Worm (Caenorhabditis elegans) whole organism, late embryonic: ENCODE results near the gene T05D4.2.

ENCODE experiments used
- C08G9.2 ChIP-seq: sonication (generic microtip); optimal IDR thresholded peaks from 2 replicates; lab custom pipeline; 2016; ENCODE audit warnings: mild to moderate bottlenecking, missing genetic modification characterization, moderate library complexity, missing compliant biosample characterization
- C38D4.7 ChIP-seq: fragments of 200-800 bp; sonication (Bioruptor generic); optimal IDR thresholded peaks from 2 replicates; lab custom pipeline; 2018; ENCODE audit warnings: mild to moderate bottlenecking, missing genetic modification characterization, moderate library complexity, missing compliant biosample characterization
- F13H6.1 ChIP-seq: sonication (generic microtip); optimal IDR thresholded peaks from 2 replicates; lab custom pipeline; 2016; ENCODE audit warnings: missing genetic modification characterization, missing compliant biosample characterization
- K02D7.2 ChIP-seq: sonication (generic microtip); optimal IDR thresholded peaks from 2 replicates; lab custom pipeline; 2017; ENCODE audit warnings: mild to moderate bottlenecking, missing genetic modification characterization, missing compliant biosample characterization
- T23F11.4 ChIP-seq: fragments of 200-800 bp; sonication (Bioruptor generic); optimal IDR thresholded peaks from 2 replicates; lab custom pipeline; 2018; ENCODE audit warnings: mild to moderate bottlenecking, missing genetic modification characterization, missing compliant biosample characterization
- ama-1 ChIP-seq: fragments of 150-350 bp; optimal IDR thresholded peaks from 2 replicates; lab custom pipeline; 2014
- ceh-14 ChIP-seq: sonication (generic microtip); optimal IDR thresholded peaks from 2 replicates; lab custom pipeline; 2016; ENCODE audit warnings: missing genotype, missing genetic modification characterization, missing compliant biosample characterization
- ceh-19 ChIP-seq: fragments of 200-800 bp; sonication (Bioruptor generic); optimal IDR thresholded peaks from 2 replicates; lab custom pipeline; 2018; ENCODE audit warnings: mild to moderate bottlenecking, missing genetic modification characterization, missing compliant biosample characterization
- ceh-30 ChIP-seq: fragments of 150-350 bp; optimal IDR thresholded peaks from 2 replicates; lab custom pipeline; 2014; ENCODE audit warnings: missing biosample characterization, missing genetic modification characterization
- ceh-34 ChIP-seq: sonication (generic microtip); optimal IDR thresholded peaks from 2 replicates; lab custom pipeline; 2016; ENCODE audit warnings: mild to moderate bottlenecking, missing genetic modification characterization, missing compliant biosample characterization
- ceh-48 ChIP-seq: sonication (generic microtip); optimal IDR thresholded peaks from 2 replicates; lab custom pipeline; 2016; ENCODE audit warnings: missing genetic modification characterization, inconsistent platforms, missing compliant biosample characterization
- ceh-9 ChIP-seq: sonication (generic microtip); optimal IDR thresholded peaks from 2 replicates; lab custom pipeline; 2016; ENCODE audit warnings: mild to moderate bottlenecking, missing genetic modification characterization, inconsistent platforms, missing compliant biosample characterization
- dve-1 ChIP-seq: sonication (generic microtip); optimal IDR thresholded peaks from 2 replicates; lab custom pipeline; 2017; ENCODE audit warnings: antibody characterized with exemption, mild to moderate bottlenecking, missing genetic modification characterization, missing compliant biosample characterization
- elt-2 ChIP-seq: sonication (generic microtip); optimal IDR thresholded peaks from 2 replicates; lab custom pipeline; 2016; ENCODE audit warnings: missing genetic modification reagents, missing genetic modification characterization, missing compliant biosample characterization
- fkh-10 ChIP-seq: fragments of 150-350 bp; optimal IDR thresholded peaks from 2 replicates; lab custom pipeline; 2014; ENCODE audit warnings: missing biosample characterization, missing genetic modification reagents, missing genetic modification characterization
- fkh-6 ChIP-seq: sonication (generic microtip); optimal IDR thresholded peaks from 2 replicates; lab custom pipeline; 2016; ENCODE audit warnings: missing genetic modification characterization, missing compliant biosample characterization
- gmeb-2 ChIP-seq: sonication (generic microtip); optimal IDR thresholded peaks from 2 replicates; lab custom pipeline; 2016; ENCODE audit warnings: missing genetic modification characterization, inconsistent platforms, missing compliant biosample characterization
- hlh-15 ChIP-seq: sonication (generic microtip); optimal IDR thresholded peaks from 2 replicates; lab custom pipeline; 2016; ENCODE audit warnings: missing genetic modification characterization, missing compliant biosample characterization
- hlh-6 ChIP-seq: sonication (generic microtip); optimal IDR thresholded peaks from 2 replicates; lab custom pipeline; 2016; ENCODE audit warnings: missing genotype, missing genetic modification characterization, missing compliant biosample characterization
- lim-6 ChIP-seq: sonication (generic microtip); optimal IDR thresholded peaks from 2 replicates; lab custom pipeline; 2016; ENCODE audit warnings: missing genetic modification characterization, missing compliant biosample characterization
- nhr-11 ChIP-seq: fragments of 150-350 bp; optimal IDR thresholded peaks from 2 replicates; lab custom pipeline; 2014; ENCODE audit warnings: missing biosample characterization, missing genetic modification characterization
- npax-4 ChIP-seq: sonication (generic microtip); optimal IDR thresholded peaks from 2 replicates; lab custom pipeline; 2016; ENCODE audit warnings: missing genetic modification characterization, missing compliant biosample characterization
- odd-2 ChIP-seq: sonication (generic microtip); optimal IDR thresholded peaks from 2 replicates; lab custom pipeline; 2017; ENCODE audit warnings: antibody characterized with exemption, mild to moderate bottlenecking, missing genetic modification characterization, missing compliant biosample characterization
- pag-3 ChIP-seq: sonication (generic microtip); optimal IDR thresholded peaks from 2 replicates; lab custom pipeline; 2016; ENCODE audit warnings: missing compliant biosample characterization, missing genetic modification characterization, borderline replicate concordance
- pqm-1 ChIP-seq: sonication (generic microtip); optimal IDR thresholded peaks from 2 replicates; lab custom pipeline; 2016; ENCODE audit warnings: missing genetic modification characterization, missing compliant biosample characterization
- pros-1 ChIP-seq: fragments of 150-350 bp; optimal IDR thresholded peaks from 2 replicates; lab custom pipeline; 2014; ENCODE audit warnings: missing biosample characterization, missing genetic modification reagents, missing genetic modification characterization
- ref-2 ChIP-seq: sonication (generic microtip); optimal IDR thresholded peaks from 2 replicates; lab custom pipeline; 2016; ENCODE audit warnings: missing genetic modification characterization, missing compliant biosample characterization
- rnt-1 ChIP-seq: sonication (generic microtip); optimal IDR thresholded peaks from 2 replicates; lab custom pipeline; 2016; ENCODE audit warnings: missing genetic modification characterization, missing compliant biosample characterization
- sdc-2 ChIP-seq: sonication (generic microtip); optimal IDR thresholded peaks from 2 replicates; lab custom pipeline; 2016; ENCODE audit warnings: missing genotype, missing genetic modification characterization, missing compliant biosample characterization
- sox-2 ChIP-seq: fragments of 200-800 bp; sonication (Bioruptor generic); IDR thresholded peaks from 2 replicates; pipeline ENCODE4 v1.3.6; 2022; ENCODE audit warnings: missing genetic modification reagents, missing genetic modification characterization, missing compliant biosample characterization
- syd-9 ChIP-seq: sonication (generic microtip); optimal IDR thresholded peaks from 2 replicates; lab custom pipeline; 2016; ENCODE audit warnings: mild to moderate bottlenecking, missing genetic modification characterization, moderate library complexity, missing compliant biosample characterization
- tbx-7 ChIP-seq: sonication (generic microtip); optimal IDR thresholded peaks from 2 replicates; lab custom pipeline; 2016; ENCODE audit warnings: missing genotype, missing genetic modification characterization, missing compliant biosample characterization
- unc-42 ChIP-seq: sonication (generic microtip); optimal IDR thresholded peaks from 2 replicates; lab custom pipeline; 2016; ENCODE audit warnings: missing genotype, missing genetic modification characterization, missing compliant biosample characterization
- unc-55 ChIP-seq: sonication (generic microtip); optimal IDR thresholded peaks from 2 replicates; lab custom pipeline; 2017; ENCODE audit warnings: missing biosample characterization, missing genetic modification reagents, missing genetic modification characterization
- ztf-16 ChIP-seq: sonication (generic microtip); optimal IDR thresholded peaks from 2 replicates; lab custom pipeline; 2017; ENCODE audit warnings: missing genetic modification characterization, missing compliant biosample characterization

The T05D4.2 gene

DNA sequence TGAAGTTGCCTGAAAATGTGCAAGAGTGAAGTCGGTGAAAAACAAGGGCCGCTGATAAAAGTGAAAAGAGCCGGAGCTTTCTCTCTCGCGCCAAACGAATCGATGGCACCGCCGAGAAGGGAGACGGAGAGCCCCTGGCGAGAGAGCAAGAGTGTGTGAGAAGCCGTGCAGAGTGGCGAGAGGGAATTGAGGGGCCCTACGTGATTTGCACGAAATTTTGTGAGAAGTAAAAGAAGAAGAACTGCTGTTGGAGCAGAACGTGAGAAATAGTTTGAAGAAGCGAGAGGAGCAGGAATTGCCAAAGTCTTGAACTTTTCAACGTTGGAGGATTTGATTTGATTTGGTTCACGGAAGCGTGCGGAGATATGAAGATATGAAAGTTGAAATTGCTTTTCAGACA, 2.0 kb upstream of the T05D4.2 start, which contains the start of gene aldo-1 (continued):
- TF ChIP-seq ceh-34 (tag; lab: Kevin White, UChicago) (peak; percentile 38), syd-9 (tag; lab: Kevin White, UChicago) (peak; percentile 62), rnt-1 (no peak), ceh-30 (tag; lab: Kevin White, UChicago) (no peak), tbx-7 (no peak)

ce11 chrIII:13563583-13563982, 701 bp upstream of the T05D4.2 start:
- no peak for TF ChIP-seq nhr-11 (tag; lab: Kevin White, UChicago)

DNA sequence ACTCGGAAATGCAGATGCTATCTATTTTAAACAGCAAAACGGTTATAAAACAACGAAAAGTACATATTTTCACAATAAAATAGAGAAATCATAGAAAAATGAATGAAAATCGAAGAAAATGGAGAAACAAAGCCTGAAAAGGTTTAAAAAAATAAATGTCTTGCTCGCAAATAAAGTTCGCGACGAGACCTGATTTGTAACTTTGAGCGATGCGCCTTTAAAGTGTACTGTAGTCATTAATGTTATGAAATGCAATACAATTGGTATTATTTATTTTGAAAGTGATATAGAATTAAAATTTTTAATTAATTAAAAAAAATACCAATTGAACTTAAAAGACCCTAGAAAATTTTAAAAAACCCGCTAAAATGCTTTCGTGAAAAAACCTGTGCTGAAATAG, 1.6 kb downstream of the T05D4.2 start:
- TF ChIP-seq ceh-14 (tag; lab: Kevin White, UChicago) (no peak), ama-1 (lab: Kevin White, UChicago) (no peak), ztf-16 (tag; lab: Kevin White, UChicago) (no peak), C08G9.2 (tag; lab: Kevin White, UChicago) (no peak), elt-2 (no peak), ceh-48 (tag; lab: Kevin White, UChicago) (no peak)

DNA sequence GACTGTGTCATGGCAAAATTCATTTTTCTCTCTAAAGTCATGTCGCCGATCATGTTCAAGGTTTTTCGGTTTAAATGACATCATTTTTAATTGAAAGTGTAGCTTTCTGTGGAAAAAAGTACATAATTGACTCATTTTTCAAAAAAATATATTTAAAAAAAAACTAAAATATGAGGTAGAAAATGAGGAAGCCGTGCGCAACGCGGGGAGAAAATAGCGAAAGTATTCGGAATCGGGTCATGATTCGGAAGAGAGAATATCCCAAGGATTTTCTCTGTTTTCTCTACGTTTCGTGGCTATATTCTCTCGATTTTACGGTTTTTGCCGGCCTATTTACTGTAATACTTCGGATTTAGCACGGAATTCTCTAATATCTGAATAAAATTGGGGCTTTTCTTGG, 2.2 kb downstream of the T05D4.2 start:
- no peak for TF ChIP-seq npax-4 (tag; lab: Kevin White, UChicago)
- no peak for TF ChIP-seq sox-2 (GFP tag; lab: Robert Waterston, UW)
- no peak for TF ChIP-seq C38D4.7
- no peak for TF ChIP-seq gmeb-2
- TF ChIP-seq hlh-15 (tag; lab: Kevin White, UChicago): no peak
- no peak for TF ChIP-seq hlh-6
- TF ChIP-seq dve-1: no peak

- TF ChIP-seq fkh-10 (GFP tag; lab: Kevin White, UChicago) (no peak), odd-2 (tag; lab: Kevin White, UChicago) (no peak), ceh-14 (tag; lab: Kevin White, UChicago) (no peak), pqm-1 (tag; lab: Kevin White, UChicago) (no peak), hlh-15 (tag; lab: Kevin White, UChicago) (no peak), sdc-2 (tag; lab: Kevin White, UChicago) (no peak), ceh-9 (tag; lab: Kevin White, UChicago) (no peak), T23F11.4 (GFP tag; lab: Kevin White, UChicago) (no peak), syd-9 (tag; lab: Kevin White, UChicago) (no peak)
These were observed 6.8 kb downstream of the T05D4.2 start for ce11 chrIII:13556039-13556438.

DNA sequence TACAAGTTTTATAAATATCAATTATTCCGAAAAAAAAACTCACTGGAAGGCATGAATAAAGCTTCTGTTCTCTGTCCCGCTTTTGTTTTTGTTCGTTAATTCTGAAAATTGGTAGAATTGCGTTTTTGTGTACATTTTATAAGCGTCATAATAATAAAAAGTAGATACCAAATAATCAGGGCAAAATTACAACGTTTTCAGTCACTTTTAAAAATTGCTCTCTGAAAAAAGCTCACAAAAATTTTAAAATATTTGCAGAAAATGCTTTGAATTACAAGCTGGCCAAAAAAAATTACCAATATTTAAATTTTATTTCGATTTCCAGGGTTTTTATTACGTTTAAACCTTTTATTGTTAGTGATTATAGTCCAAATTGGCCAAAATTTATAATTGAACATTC, 7.6 kb downstream of the T05D4.2 start, which contains the start of gene scav-2:
TSS of gene scav-2 (minus strand) at position 101 of the 400 bp plus-strand sequence.
- TF ChIP-seq F13H6.1 (tag; lab: Kevin White, UChicago): no peak
- TF ChIP-seq ref-2 (tag; lab: Kevin White, UChicago): no peak
- TF ChIP-seq C08G9.2 (tag; lab: Kevin White, UChicago): no peak
- no peak for TF ChIP-seq ama-1 (lab: Kevin White, UChicago)
- TF ChIP-seq tbx-7: no peak
- no peak for TF ChIP-seq syd-9 (tag; lab: Kevin White, UChicago)
- no peak for TF ChIP-seq pros-1 (tag; lab: Kevin White, UChicago)
- no peak for TF ChIP-seq sdc-2 (tag; lab: Kevin White, UChicago)
- TF ChIP-seq ceh-14 (tag; lab: Kevin White, UChicago): no peak
- no peak for TF ChIP-seq ztf-16 (tag; lab: Kevin White, UChicago)
- TF ChIP-seq pag-3: no peak
- no peak for TF ChIP-seq unc-55 (GFP tag; lab: Kevin White, UChicago)
- TF ChIP-seq odd-2 (tag; lab: Kevin White, UChicago): no peak
- no peak for TF ChIP-seq fkh-6 (tag; lab: Kevin White, UChicago)
- no peak for TF ChIP-seq lim-6 (tag; lab: Kevin White, UChicago)
- TF ChIP-seq K02D7.2: no peak
- no peak for TF ChIP-seq ceh-34 (tag; lab: Kevin White, UChicago)
- no peak for TF ChIP-seq unc-42 (tag; lab: Kevin White, UChicago)
- TF ChIP-seq ceh-19: no peak
